Worm (Caenorhabditis elegans): Measurements from ENCODE around the gene Y50D4C.6.
A peak's percentile ranks its signal among the peaks of the same experiment; 100 is the strongest.

The Y50D4C.6 gene

ce11 chrV:949760-950159 is at the start of gene Y50D4C.6:
Y50D4C.6 (minus strand) TSS chrV:949860.
- TF ChIP-seq fos-1 (tag; optimal IDR thresholded peaks at IDR 0.05): no peak
- no peak for TF ChIP-seq nhr-10 (tag; optimal IDR thresholded peaks at IDR 0.05)
- TF ChIP-seq ztf-1 (GFP tag; conservative IDR thresholded peaks at IDR 0.05): no peak
- TF ChIP-seq lin-11 (tag; optimal IDR thresholded peaks at IDR 0.05): no peak
- TF ChIP-seq F13H6.1 (tag; optimal IDR thresholded peaks at IDR 0.05): no peak
- no peak for TF ChIP-seq lsy-2 (tag; optimal IDR thresholded peaks at IDR 0.05)

ce11 chrV:995635-996034 is 46.0 kb upstream of the Y50D4C.6 start:
- TF ChIP-seq ceh-82 (tag; optimal IDR thresholded peaks at IDR 0.05): no peak
- TF ChIP-seq nhr-25 (tag; optimal IDR thresholded peaks at IDR 0.05): no peak
- no peak for TF ChIP-seq mbf-1 (tag; optimal IDR thresholded peaks at IDR 0.05)

DNA sequence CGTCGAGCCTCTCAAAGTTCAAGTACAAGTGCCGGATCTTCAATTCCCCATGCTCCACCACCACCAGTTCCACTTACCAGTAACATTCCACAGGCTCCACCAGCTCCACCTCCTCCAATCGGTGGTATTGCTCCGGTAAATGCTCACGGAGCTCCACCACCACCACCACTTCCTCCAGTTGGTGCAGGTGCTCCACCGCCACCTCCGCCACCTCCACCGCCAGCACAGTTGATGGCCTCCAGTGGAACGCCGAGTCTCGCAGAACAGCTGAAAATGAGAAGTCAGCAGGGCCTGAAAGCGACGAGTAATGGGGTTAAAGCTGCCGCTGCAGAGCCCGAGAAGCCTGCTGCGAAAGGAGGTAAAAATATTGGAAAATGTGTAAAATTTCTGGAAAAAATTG is 40.6 kb upstream of the Y50D4C.6 start:
- TF ChIP-seq nhr-21 (tag; optimal IDR thresholded peaks at IDR 0.05) (no peak), ztf-1 (GFP tag; conservative IDR thresholded peaks at IDR 0.05) (no peak), nhr-6 (tag; optimal IDR thresholded peaks at IDR 0.05) (no peak), gmeb-1 (tag; optimal IDR thresholded peaks at IDR 0.05) (no peak), nhr-129 (tag; optimal IDR thresholded peaks at IDR 0.05) (no peak)

- TF ChIP-seq ama-1 (optimal IDR thresholded peaks at IDR 0.05): no peak
- TF ChIP-seq nhr-21 (tag; optimal IDR thresholded peaks at IDR 0.05): no peak
- no peak for TF ChIP-seq zag-1 (tag; optimal IDR thresholded peaks at IDR 0.05)
- no peak for TF ChIP-seq mdl-1 (tag; optimal IDR thresholded peaks at IDR 0.05)
- no peak for TF ChIP-seq alr-1 (tag; optimal IDR thresholded peaks at IDR 0.05)
- TF ChIP-seq snpc-4 (tag; optimal IDR thresholded peaks at IDR 0.05): no peak
- no peak for TF ChIP-seq nhr-237 (tag; optimal IDR thresholded peaks at IDR 0.05)
- no peak for TF ChIP-seq peb-1 (tag; optimal IDR thresholded peaks at IDR 0.05)
- TF ChIP-seq aly-2 (tag; optimal IDR thresholded peaks at IDR 0.05): no peak
- no peak for TF ChIP-seq R02D3.7 (tag; optimal IDR thresholded peaks at IDR 0.05)
- TF ChIP-seq ZK546.5 (tag; optimal IDR thresholded peaks at IDR 0.05): no peak
- TF ChIP-seq crh-2 (tag; optimal IDR thresholded peaks at IDR 0.05): no peak
These were observed 33.5 kb upstream of the Y50D4C.6 start for ce11 chrV:983120-983519.

- TF ChIP-seq nhr-11 (tag; optimal IDR thresholded peaks at IDR 0.05): no peak
- TF ChIP-seq sem-4 (tag; optimal IDR thresholded peaks at IDR 0.05): no peak
- no peak for TF ChIP-seq mab-5 (tag; optimal IDR thresholded peaks at IDR 0.05)
- no peak for TF ChIP-seq R02D3.7 (tag; optimal IDR thresholded peaks at IDR 0.05)
- TF ChIP-seq lsy-2 (tag; optimal IDR thresholded peaks at IDR 0.05): no peak
- no peak for TF ChIP-seq nhr-129 (tag; optimal IDR thresholded peaks at IDR 0.05)
- no peak for TF ChIP-seq ztf-11 (tag; optimal IDR thresholded peaks at IDR 0.05)
- TF ChIP-seq blmp-1 (tag; optimal IDR thresholded peaks at IDR 0.05; ENCODE audit: insufficient read depth): no peak
- TF ChIP-seq sma-3 (GFP tag; optimal IDR thresholded peaks at IDR 0.05): no peak
- no peak for TF ChIP-seq C34F6.9 (tag; optimal IDR thresholded peaks at IDR 0.05)
These were observed 32.7 kb upstream of the Y50D4C.6 start, which contains the start of the genes Y50D4C.12 and unc-34 for ce11 chrV:982281-982756. Y50D4C.12 (plus strand) TSS chrV:982581. unc-34 (plus strand) TSS chrV:982706.

ce11 chrV:979698-980097 is 30.0 kb upstream of the Y50D4C.6 start:
- TF ChIP-seq nhr-12 (tag; optimal IDR thresholded peaks at IDR 0.05): no peak
- TF ChIP-seq nhr-6 (tag; optimal IDR thresholded peaks at IDR 0.05): peak; percentile 57
- TF ChIP-seq crh-2 (tag; optimal IDR thresholded peaks at IDR 0.05): peak; percentile 54
- TF ChIP-seq C34F6.9 (tag; optimal IDR thresholded peaks at IDR 0.05): peak; percentile 62
- peak; percentile 26 for TF ChIP-seq unc-55 (GFP tag; optimal IDR thresholded peaks at IDR 0.05)
- peak; percentile 4 for TF ChIP-seq nhr-21 (tag; optimal IDR thresholded peaks at IDR 0.05)
- TF ChIP-seq ztf-4 (tag; optimal IDR thresholded peaks at IDR 0.05): peak; percentile 35
- peak; percentile 51 for TF ChIP-seq sem-4 (tag; optimal IDR thresholded peaks at IDR 0.05)
- no peak for TF ChIP-seq elt-3 (tag; optimal IDR thresholded peaks at IDR 0.05)
- TF ChIP-seq nhr-129 (tag; optimal IDR thresholded peaks at IDR 0.05): peak; percentile 59
- TF ChIP-seq nhr-25 (tag; optimal IDR thresholded peaks at IDR 0.05): peak; percentile 0
- TF ChIP-seq gmeb-1 (tag; optimal IDR thresholded peaks at IDR 0.05): no peak
- peak; percentile 38 for TF ChIP-seq egl-27 (tag; optimal IDR thresholded peaks at IDR 0.05)
- peak in 1 of 2 experiments; percentile 69 for TF ChIP-seq lsy-2 (tag; optimal IDR thresholded peaks at IDR 0.05)
- TF ChIP-seq sma-9 (GFP tag; optimal IDR thresholded peaks at IDR 0.05): no peak
- TF ChIP-seq sma-9 (tag; optimal IDR thresholded peaks at IDR 0.05): no peak
- TF ChIP-seq unc-39 (tag; optimal IDR thresholded peaks at IDR 0.05): no peak
- peak; percentile 72 for TF ChIP-seq lin-13 (GFP tag; optimal IDR thresholded peaks at IDR 0.05)
- TF ChIP-seq peb-1 (tag; optimal IDR thresholded peaks at IDR 0.05): no peak

Measured in whole organism, L2 larva.